Worm (Caenorhabditis elegans) whole organism, mixed stage, embryonic: ENCODE results near the gene M02H5.8.

ENCODE experiments used
- M03D4.4 ChIP-seq: sonication (generic microtip); optimal IDR thresholded peaks from 2 replicates; lab custom pipeline; 2017; ENCODE audit warnings: mild to moderate bottlenecking, missing genetic modification characterization, missing compliant biosample characterization
- bed-3 ChIP-seq: fragments of 200-800 bp; sonication (Bioruptor generic); optimal IDR thresholded peaks from 3 replicates; lab custom pipeline; 2018; ENCODE audit warnings: mild to moderate bottlenecking, missing genetic modification characterization, moderate library complexity, missing compliant biosample characterization
- blmp-1 ChIP-seq: fragments of 150-350 bp; optimal IDR thresholded peaks from 2 replicates; lab custom pipeline; 2014; ENCODE audit warnings: missing biosample characterization, missing genetic modification characterization
- ceh-39 ChIP-seq: fragments of 150-350 bp; optimal IDR thresholded peaks from 2 replicates; lab custom pipeline; 2014; ENCODE audit warnings: missing biosample characterization, missing genetic modification characterization
- ceh-43 ChIP-seq: fragments of 200-800 bp; sonication (Bioruptor generic); optimal IDR thresholded peaks from 2 replicates; lab custom pipeline; 2018; ENCODE audit warnings: mild to moderate bottlenecking, missing genetic modification characterization, moderate library complexity, missing compliant biosample characterization
- ceh-83 ChIP-seq: fragments of 200-800 bp; sonication (Bioruptor generic); optimal IDR thresholded peaks from 2 replicates; lab custom pipeline; 2018; ENCODE audit warnings: mild to moderate bottlenecking, missing genetic modification characterization, missing compliant biosample characterization
- cnd-1 ChIP-seq: fragments of 200-800 bp; sonication (Bioruptor generic); optimal IDR thresholded peaks from 2 replicates; lab custom pipeline; 2018; ENCODE audit warnings: mild to moderate bottlenecking, missing genetic modification characterization, missing compliant biosample characterization
- drap-1 ChIP-seq: fragments of 200-800 bp; sonication (Bioruptor generic); optimal IDR thresholded peaks from 3 replicates; lab custom pipeline; 2018; ENCODE audit warnings: mild to moderate bottlenecking, missing genetic modification characterization, missing compliant biosample characterization
- elt-1 ChIP-seq: sonication (generic microtip); optimal IDR thresholded peaks from 2 replicates; lab custom pipeline; 2017; ENCODE audit warnings: missing genetic modification characterization, mild to moderate bottlenecking, missing compliant biosample characterization, antibody characterized with exemption, moderate library complexity, borderline replicate concordance; ENCODE audit not compliant: insufficient read depth
- elt-3 ChIP-seq: fragments of 150-350 bp; optimal IDR thresholded peaks from 2 replicates; lab custom pipeline; 2014; ENCODE audit warnings: missing biosample characterization, missing genetic modification characterization
- flh-1 ChIP-seq: fragments of 200-800 bp; sonication (Bioruptor generic); optimal IDR thresholded peaks from 2 replicates; lab custom pipeline; 2018; ENCODE audit warnings: mild to moderate bottlenecking, missing genetic modification characterization, moderate library complexity, missing compliant biosample characterization
- ham-2 ChIP-seq: fragments of 200-800 bp; sonication (Bioruptor generic); optimal IDR thresholded peaks from 2 replicates; lab custom pipeline; 2018; ENCODE audit warnings: mild to moderate bottlenecking, missing genetic modification characterization, missing compliant biosample characterization
- hlh-1 ChIP-seq: fragments of 150-350 bp; optimal IDR thresholded peaks from 2 replicates; lab custom pipeline; 2014; ENCODE audit warnings: missing biosample characterization, missing genetic modification reagents, missing genetic modification characterization
- lin-13 ChIP-seq: fragments of 150-350 bp; optimal IDR thresholded peaks from 2 replicates; lab custom pipeline; 2014; ENCODE audit warnings: missing biosample characterization, missing genetic modification characterization
- lin-32 ChIP-seq: fragments of 200-800 bp; sonication (Bioruptor generic); optimal IDR thresholded peaks from 2 replicates; lab custom pipeline; 2018; ENCODE audit warnings: mild to moderate bottlenecking, missing genetic modification characterization, missing compliant biosample characterization
- lsy-2 ChIP-seq: fragments of 150-350 bp; optimal IDR thresholded peaks from 2 replicates; lab custom pipeline; 2014; ENCODE audit warnings: missing biosample characterization, missing genetic modification characterization
- mls-2 ChIP-seq: sonication (generic microtip); optimal IDR thresholded peaks from 2 replicates; lab custom pipeline; 2016; ENCODE audit warnings: mild to moderate bottlenecking, missing genetic modification characterization, moderate library complexity, missing compliant biosample characterization
- nhr-12 ChIP-seq: fragments of 150-350 bp; optimal IDR thresholded peaks from 2 replicates; lab custom pipeline; 2014; ENCODE audit warnings: missing biosample characterization, missing genetic modification characterization
- nhr-2 ChIP-seq: fragments of 150-350 bp; optimal IDR thresholded peaks from 2 replicates; lab custom pipeline; 2014; ENCODE audit warnings: missing biosample characterization, missing genetic modification characterization
- nhr-237 ChIP-seq: fragments of 150-350 bp; optimal IDR thresholded peaks from 2 replicates; lab custom pipeline; 2014; ENCODE audit warnings: missing biosample characterization, missing genetic modification characterization
- nhr-28 ChIP-seq: fragments of 150-350 bp; optimal IDR thresholded peaks from 2 replicates; lab custom pipeline; 2014; ENCODE audit warnings: missing biosample characterization, missing genetic modification characterization
- nhr-76 ChIP-seq: sonication (generic microtip); optimal IDR thresholded peaks from 2 replicates; lab custom pipeline; 2017; ENCODE audit warnings: missing biosample characterization, missing genetic modification characterization
- pha-4 ChIP-seq: fragments of 150-350 bp; optimal IDR thresholded peaks from 2 replicates; lab custom pipeline; 2018; ENCODE audit warnings: missing biosample characterization, missing genetic modification reagents, missing genetic modification characterization
- sem-2 ChIP-seq: fragments of 200-800 bp; sonication (Bioruptor generic); optimal IDR thresholded peaks from 2 replicates; lab custom pipeline; 2018; ENCODE audit warnings: mild to moderate bottlenecking, missing genetic modification characterization, missing compliant biosample characterization
- snpc-4 ChIP-seq: fragments of 150-350 bp; optimal IDR thresholded peaks from 2 replicates; lab custom pipeline; 2014; ENCODE audit warnings: missing biosample characterization, missing genetic modification characterization
- sptf-1 ChIP-seq: sonication (generic microtip); optimal IDR thresholded peaks from 2 replicates; lab custom pipeline; 2017; ENCODE audit warnings: mild to moderate bottlenecking, missing genetic modification characterization, moderate library complexity, missing compliant biosample characterization
- tbx-8 ChIP-seq: fragments of 200-800 bp; sonication (Bioruptor generic); optimal IDR thresholded peaks from 2 replicates; lab custom pipeline; 2018; ENCODE audit warnings: mild to moderate bottlenecking, missing genetic modification characterization, moderate library complexity, missing compliant biosample characterization
- unc-120 ChIP-seq: sonication (generic microtip); optimal IDR thresholded peaks from 2 replicates; lab custom pipeline; 2017; ENCODE audit warnings: missing genetic modification characterization, missing compliant biosample characterization; ENCODE audit not compliant: poor library complexity, severe bottlenecking
- unc-39 ChIP-seq: fragments of 150-350 bp; optimal IDR thresholded peaks from 2 replicates; lab custom pipeline; 2014; ENCODE audit warnings: missing biosample characterization, missing genetic modification characterization
- unc-62 ChIP-seq: fragments of 150-350 bp; optimal IDR thresholded peaks from 2 replicates; lab custom pipeline; 2014; ENCODE audit warnings: missing biosample characterization, missing genetic modification reagents, missing genetic modification characterization
- zip-8 ChIP-seq: fragments of 150-350 bp; optimal IDR thresholded peaks from 2 replicates; lab custom pipeline; 2014; ENCODE audit warnings: missing biosample characterization, missing genetic modification characterization
- ztf-11 ChIP-seq: fragments of 150-350 bp; optimal IDR thresholded peaks from 2 replicates; lab custom pipeline; 2014; ENCODE audit warnings: missing biosample characterization, missing genetic modification characterization

The M02H5.8 gene

ce11 chrV:443193-443592 is 6.6 kb upstream of the M02H5.8 start, which contains the start of gene srh-33:
TSS of gene srh-33 (minus strand) at chrV:443293.
- TF ChIP-seq flh-1 (GFP tag; lab: Kevin White, UChicago) = no peak
- no peak for TF ChIP-seq hlh-1 (tag; lab: Kevin White, UChicago)
- TF ChIP-seq ceh-43 = no peak

- TF ChIP-seq nhr-12 (tag; lab: Kevin White, UChicago) (no peak), bed-3 (no peak), nhr-237 (tag; lab: Kevin White, UChicago) (no peak), M03D4.4 (tag; lab: Kevin White, UChicago) (no peak), hlh-1 (tag; lab: Kevin White, UChicago) (no peak), nhr-28 (tag; lab: Kevin White, UChicago) (no peak), unc-62 (no peak), lin-13 (no peak), ztf-11 (tag; lab: Kevin White, UChicago) (no peak), ham-2 (GFP tag; lab: Kevin White, UChicago) (no peak), ceh-43 (no peak), flh-1 (GFP tag; lab: Kevin White, UChicago) (no peak), unc-39 (no peak), cnd-1 (tag; lab: Kevin White, UChicago) (no peak), blmp-1 (tag; lab: Kevin White, UChicago) (no peak), ceh-39 (tag; lab: Kevin White, UChicago) (no peak)
These were observed 3.2 kb upstream of the M02H5.8 start, which contains the start of gene srh-34 for ce11 chrV:446574-446973. TSS of gene srh-34 (minus strand) at chrV:446674.

- no peak for TF ChIP-seq ceh-83
- no peak for TF ChIP-seq snpc-4 (tag; lab: Kevin White, UChicago)
- TF ChIP-seq cnd-1 (tag; lab: Kevin White, UChicago) = no peak
- TF ChIP-seq sem-2 (GFP tag; lab: Kevin White, UChicago) = no peak
- no peak for TF ChIP-seq nhr-76
These were observed 2.8 kb upstream of the M02H5.8 start for ce11 chrV:446988-447387.

ce11 chrV:449130-449529 is 651 bp upstream of the M02H5.8 start, which contains the start of gene srh-35:
TSS of gene srh-35 (minus strand) at chrV:449230.
- TF ChIP-seq sptf-1 (tag; lab: Kevin White, UChicago) = no peak

ce11 chrV:450757-451501 is 1.1 kb downstream of the M02H5.8 start, which contains the start of gene nhr-123:
TSS of gene nhr-123 (plus strand) at chrV:451451.
- TF ChIP-seq lin-13 (no peak), M03D4.4 (tag; lab: Kevin White, UChicago) (no peak), lin-32 (GFP tag; lab: Kevin White, UChicago) (no peak), flh-1 (GFP tag; lab: Kevin White, UChicago) (no peak), nhr-28 (tag; lab: Kevin White, UChicago) (no peak), sem-2 (GFP tag; lab: Kevin White, UChicago) (no peak), bed-3 (no peak), nhr-12 (tag; lab: Kevin White, UChicago) (no peak), nhr-2 (tag; lab: Kevin White, UChicago) (no peak), lsy-2 (tag; lab: Kevin White, UChicago) (no peak), snpc-4 (tag; lab: Kevin White, UChicago) (no peak), drap-1 (GFP tag; lab: Kevin White, UChicago) (no peak), unc-120 (tag; lab: Kevin White, UChicago) (no peak), cnd-1 (tag; lab: Kevin White, UChicago) (no peak), blmp-1 (tag; lab: Kevin White, UChicago) (no peak), pha-4 (no peak), ceh-83 (no peak), zip-8 (no peak)

- TF ChIP-seq mls-2 (tag; lab: Kevin White, UChicago) = no peak
- TF ChIP-seq ceh-43 = no peak
- TF ChIP-seq unc-120 (tag; lab: Kevin White, UChicago) = no peak
- no peak for TF ChIP-seq nhr-237 (tag; lab: Kevin White, UChicago)
- no peak for TF ChIP-seq hlh-1 (tag; lab: Kevin White, UChicago)
- no peak for TF ChIP-seq lin-32 (GFP tag; lab: Kevin White, UChicago)
- TF ChIP-seq elt-1 (tag; lab: Kevin White, UChicago) = no peak
- no peak for TF ChIP-seq M03D4.4 (tag; lab: Kevin White, UChicago)
- no peak for TF ChIP-seq nhr-2 (tag; lab: Kevin White, UChicago)
- TF ChIP-seq snpc-4 (tag; lab: Kevin White, UChicago) = no peak
- no peak for TF ChIP-seq ceh-39 (tag; lab: Kevin White, UChicago)
- no peak for TF ChIP-seq lsy-2 (tag; lab: Kevin White, UChicago)
- TF ChIP-seq tbx-8 (GFP tag; lab: Kevin White, UChicago) = no peak
- no peak for TF ChIP-seq blmp-1 (tag; lab: Kevin White, UChicago)
- no peak for TF ChIP-seq drap-1 (GFP tag; lab: Kevin White, UChicago)
- TF ChIP-seq elt-3 (tag; lab: Kevin White, UChicago) = no peak
- no peak for TF ChIP-seq pha-4
- TF ChIP-seq, all 35 proteins: peak for 0
These were observed 3.8 kb downstream of the M02H5.8 start, which contains the start of gene nhr-98 for ce11 chrV:453569-453968. TSS of gene nhr-98 (plus strand) at chrV:453869.
